Fruit fly (Drosophila melanogaster) whole organism, prepupa: ENCODE results near the gene bmm.

Experiments
- Blimp-1 ChIP-seq: fragments of 200-800 bp; sonication (Bioruptor generic); optimal IDR thresholded peaks from 3 replicates; lab custom pipeline; 2017; ENCODE audit warnings: missing biosample characterization, missing genetic modification characterization, mild to moderate bottlenecking, moderate library complexity, missing genetic modification reagents
- CG10631 ChIP-seq: fragments of 200-800 bp; sonication (Bioruptor generic); optimal IDR thresholded peaks from 2 replicates; lab custom pipeline; 2016; ENCODE audit warnings: missing biosample characterization, missing genetic modification characterization
- CG10669 ChIP-seq: fragments of 200-800 bp; sonication (Bioruptor generic); optimal IDR thresholded peaks from 3 replicates; lab custom pipeline; 2018; ENCODE audit warnings: missing biosample characterization, mild to moderate bottlenecking, missing genetic modification characterization, moderate library complexity
- CG11294 ChIP-seq: fragments of 200-800 bp; sonication (Bioruptor generic); IDR thresholded peaks from 2 replicates; pipeline ENCODE4 v1.3.6; 2022; ENCODE audit warnings: missing biosample characterization, missing genetic modification characterization
- CG11762 ChIP-seq: fragments of 200-800 bp; sonication (Bioruptor generic); optimal IDR thresholded peaks from 3 replicates; lab custom pipeline; 2016; ENCODE audit warnings: missing biosample characterization, missing genetic modification characterization; ENCODE audit not compliant: insufficient read depth
- CG11902 ChIP-seq: fragments of 200-800 bp; sonication (Bioruptor generic); optimal IDR thresholded peaks from 3 replicates; lab custom pipeline; 2016; ENCODE audit warnings: missing biosample characterization, missing genetic modification characterization
- CG15336 ChIP-seq: fragments of 200-800 bp; sonication (Bioruptor generic); IDR thresholded peaks from 2 replicates; pipeline ENCODE4 v1.3.6; 2022; ENCODE audit warnings: missing biosample characterization, missing genetic modification characterization
- CG1621 ChIP-seq: fragments of 200-800 bp; sonication (Bioruptor generic); optimal IDR thresholded peaks from 3 replicates; lab custom pipeline; 2018; ENCODE audit warnings: missing biosample characterization, mild to moderate bottlenecking, missing genetic modification characterization
- CG31627 ChIP-seq: fragments of 200-800 bp; sonication (Bioruptor generic); optimal IDR thresholded peaks from 3 replicates; lab custom pipeline; 2016; ENCODE audit warnings: missing biosample characterization, missing genetic modification characterization
- CG32006 ChIP-seq: fragments of 200-800 bp; sonication (Bioruptor generic); optimal IDR thresholded peaks from 3 replicates; lab custom pipeline; 2017; ENCODE audit warnings: missing biosample characterization, mild to moderate bottlenecking, missing genetic modification characterization
- CG34406 ChIP-seq: fragments of 200-800 bp; sonication (Bioruptor generic); optimal IDR thresholded peaks from 3 replicates; lab custom pipeline; 2016; ENCODE audit warnings: missing biosample characterization, missing genetic modification characterization
- CG3919 ChIP-seq: fragments of 200-800 bp; sonication (Bioruptor generic); optimal IDR thresholded peaks from 3 replicates; lab custom pipeline; 2016; ENCODE audit warnings: missing biosample characterization, missing genetic modification characterization
- CG6163 ChIP-seq: fragments of 200-800 bp; sonication (Bioruptor generic); IDR thresholded peaks from 3 replicates; pipeline ENCODE4 v1.3.6; 2022; ENCODE audit warnings: missing biosample characterization, missing genetic modification characterization
- CG6792 ChIP-seq: fragments of 200-800 bp; sonication (Bioruptor generic); optimal IDR thresholded peaks from 3 replicates; lab custom pipeline; 2016; ENCODE audit warnings: missing biosample characterization, missing genetic modification characterization
- CG6808 ChIP-seq: fragments of 200-800 bp; sonication (Bioruptor generic); optimal IDR thresholded peaks from 3 replicates; lab custom pipeline; 2017; ENCODE audit warnings: missing biosample characterization, missing genetic modification characterization, mild to moderate bottlenecking, moderate library complexity, missing genetic modification reagents
- CG6854 ChIP-seq: fragments of 200-800 bp; sonication (Bioruptor generic); optimal IDR thresholded peaks from 2 replicates; lab custom pipeline; 2017; ENCODE audit warnings: missing biosample characterization, mild to moderate bottlenecking, missing genetic modification characterization
- CG8119 ChIP-seq: fragments of 200-800 bp; sonication (Bioruptor generic); IDR thresholded peaks from 3 replicates; pipeline ENCODE4 v1.3.6; 2022; ENCODE audit warnings: missing biosample characterization, missing genetic modification characterization
- CG8319 ChIP-seq: fragments of 200-800 bp; sonication (Bioruptor generic); optimal IDR thresholded peaks from 3 replicates; lab custom pipeline; 2016; ENCODE audit warnings: missing biosample characterization, missing genetic modification characterization
- CG8632 ChIP-seq: fragments of 200-800 bp; sonication (Bioruptor generic); optimal IDR thresholded peaks from 3 replicates; lab custom pipeline; 2016; ENCODE audit warnings: missing biosample characterization, missing genetic modification characterization
- CG9139 ChIP-seq: fragments of 200-800 bp; sonication (Bioruptor generic); optimal IDR thresholded peaks from 3 replicates; lab custom pipeline; 2017; ENCODE audit warnings: missing biosample characterization, mild to moderate bottlenecking, missing genetic modification characterization
- Eip75B ChIP-seq: fragments of 200-800 bp; sonication (Bioruptor generic); optimal IDR thresholded peaks from 3 replicates; lab custom pipeline; 2016; ENCODE audit warnings: missing biosample characterization, missing genetic modification characterization
- Eip78C ChIP-seq: fragments of 200-800 bp; sonication (Bioruptor generic); peaks from one replicate; lab custom pipeline; 2016; ENCODE audit warnings: missing biosample characterization, missing genetic modification characterization
- Ets21C ChIP-seq: fragments of 200-800 bp; sonication (Bioruptor generic); optimal IDR thresholded peaks from 3 replicates; lab custom pipeline; 2016; ENCODE audit warnings: missing biosample characterization, missing genetic modification characterization
- Gug ChIP-seq: fragments of 200-800 bp; sonication (Bioruptor generic); IDR thresholded peaks from 2 replicates; pipeline ENCODE4 v1.3.6; 2022; ENCODE audit warnings: missing biosample characterization, missing genetic modification characterization
- Hr38 ChIP-seq: sonication (Bioruptor generic); optimal IDR thresholded peaks from 2 replicates; lab custom pipeline; 2016; ENCODE audit warnings: missing biosample characterization, missing genetic modification characterization
- Hr4 ChIP-seq: fragments of 200-800 bp; sonication (Bioruptor generic); optimal IDR thresholded peaks from 3 replicates; lab custom pipeline; 2016; ENCODE audit warnings: missing biosample characterization, missing genetic modification characterization
- Lpt ChIP-seq: fragments of 200-800 bp; sonication (Bioruptor generic); optimal IDR thresholded peaks from 3 replicates; lab custom pipeline; 2016; ENCODE audit warnings: missing biosample characterization, missing genetic modification characterization
- Met ChIP-seq: fragments of 200-800 bp; sonication (Bioruptor generic); optimal IDR thresholded peaks from 3 replicates; lab custom pipeline; 2016; ENCODE audit warnings: missing biosample characterization, missing genetic modification characterization
- Smox ChIP-seq: fragments of 200-800 bp; sonication (Bioruptor generic); optimal IDR thresholded peaks from 3 replicates; lab custom pipeline; 2016; ENCODE audit warnings: missing biosample characterization, missing genetic modification characterization
- Sox102F ChIP-seq: fragments of 200-800 bp; sonication (Bioruptor generic); optimal IDR thresholded peaks from 2 replicates; lab custom pipeline; 2016; ENCODE audit warnings: missing biosample characterization, mild to moderate bottlenecking, missing genetic modification characterization
- Sox14 ChIP-seq: fragments of 200-800 bp; sonication (Bioruptor generic); optimal IDR thresholded peaks from 3 replicates; lab custom pipeline; 2016; ENCODE audit warnings: missing biosample characterization, missing genetic modification characterization
- Sox15 ChIP-seq: fragments of 200-800 bp; sonication (Bioruptor generic); optimal IDR thresholded peaks from 3 replicates; lab custom pipeline; 2016; ENCODE audit warnings: missing biosample characterization, missing genetic modification characterization
- dac ChIP-seq: fragments of 200-800 bp; sonication (Bioruptor generic); optimal IDR thresholded peaks from 2 replicates; lab custom pipeline; 2017; ENCODE audit warnings: missing biosample characterization, mild to moderate bottlenecking, missing genetic modification characterization
- dsx ChIP-seq: fragments of 200-800 bp; optimal IDR thresholded peaks from 3 replicates; lab custom pipeline; 2019; ENCODE audit warnings: missing biosample characterization, mild to moderate bottlenecking, missing genetic modification characterization, moderate library complexity; ENCODE audit not compliant: poor library complexity, severe bottlenecking
- eg ChIP-seq: fragments of 200-800 bp; sonication (Bioruptor generic); IDR thresholded peaks from 3 replicates; pipeline ENCODE4 v1.3.6; 2022; ENCODE audit warnings: missing biosample characterization, missing genetic modification characterization
- esn ChIP-seq: fragments of 200-800 bp; sonication (Bioruptor generic); optimal IDR thresholded peaks from 2 replicates; lab custom pipeline; 2016; ENCODE audit warnings: missing biosample characterization, mild to moderate bottlenecking, missing genetic modification characterization, moderate library complexity
- fd85E ChIP-seq: fragments of 200-800 bp; sonication (Bioruptor generic); optimal IDR thresholded peaks from 3 replicates; lab custom pipeline; 2016; ENCODE audit warnings: missing biosample characterization, missing genetic modification characterization
- lz ChIP-seq: fragments of 200-800 bp; sonication (Bioruptor generic); optimal IDR thresholded peaks from 3 replicates; lab custom pipeline; 2016; ENCODE audit warnings: missing biosample characterization, missing genetic modification characterization
- net ChIP-seq: fragments of 200-800 bp; sonication (Bioruptor generic); optimal IDR thresholded peaks from 3 replicates; lab custom pipeline; 2016; ENCODE audit warnings: missing biosample characterization, missing genetic modification characterization
- pdm3 ChIP-seq: fragments of 200-800 bp; sonication (Bioruptor generic); optimal IDR thresholded peaks from 3 replicates; lab custom pipeline; 2016; ENCODE audit warnings: missing biosample characterization, missing genetic modification characterization
- spab ChIP-seq: fragments of 200-800 bp; sonication (Bioruptor generic); optimal IDR thresholded peaks from 2 replicates; lab custom pipeline; 2017; ENCODE audit warnings: missing biosample characterization, mild to moderate bottlenecking, missing genetic modification characterization, missing genetic modification reagents
- ss ChIP-seq, 2 experiments: fragments of 200-800 bp; sonication (Bioruptor generic); optimal IDR thresholded peaks; 2 replicates in 1 of 2; 3 replicates in 1 of 2; lab custom pipeline; 2017 to 2018; ENCODE audit warnings: mild to moderate bottlenecking in 2 of 2, missing biosample characterization in 2 of 2, missing genetic modification characterization in 2 of 2, moderate library complexity in 1 of 2
- vri ChIP-seq: fragments of 200-800 bp; sonication (Bioruptor generic); optimal IDR thresholded peaks from 3 replicates; lab custom pipeline; 2016; ENCODE audit warnings: missing biosample characterization, mild to moderate bottlenecking, missing genetic modification characterization

Gene bmm

dm6 chr3L:14755046-14755643 lies 31.1 kb downstream of the bmm start (continued):
- no peak for TF ChIP-seq CG10631 (GFP tag; lab: Kevin White, UChicago)
- TF ChIP-seq CG6808 (GFP tag; lab: Kevin White, UChicago) = peak; percentile 63
- no peak for TF ChIP-seq pdm3
- TF ChIP-seq CG6163 (GFP tag; lab: Robert Waterston, UW) = peak; percentile 71
- TF ChIP-seq dsx = peak; percentile 54
- no peak for TF ChIP-seq lz (GFP tag; lab: Kevin White, UChicago)
- TF ChIP-seq fd85E (GFP tag; lab: Kevin White, UChicago) = peak; percentile 74
- no peak for TF ChIP-seq CG32006
- TF ChIP-seq CG8319 (GFP tag; lab: Kevin White, UChicago) = no peak
- TF ChIP-seq Ets21C (GFP tag; lab: Kevin White, UChicago) = no peak
- peak; percentile 24 for TF ChIP-seq Sox14 (GFP tag; lab: Kevin White, UChicago)
- TF ChIP-seq CG6854 (GFP tag; lab: Kevin White, UChicago) = peak; percentile 8
- TF ChIP-seq CG9139 (GFP tag; lab: Kevin White, UChicago) = peak; percentile 69
- TF ChIP-seq Sox15 (GFP tag; lab: Kevin White, UChicago) = no peak
- no peak for TF ChIP-seq CG11294 (GFP tag; lab: Robert Waterston, UW)
- TF ChIP-seq CG3919 (GFP tag; lab: Kevin White, UChicago) = peak; percentile 23
- TF ChIP-seq esn = peak; percentile 21
- TF ChIP-seq Lpt = peak; percentile 38
- peak; percentile 5 for TF ChIP-seq CG6792 (GFP tag; lab: Kevin White, UChicago)
- TF ChIP-seq Gug = no peak
- TF ChIP-seq Hr4 (GFP tag; lab: Kevin White, UChicago) = no peak
- TF ChIP-seq CG34406 = no peak
- TF ChIP-seq eg (GFP tag; lab: Robert Waterston, UW) = peak; percentile 73; the same call in 2 of the 3 replicates
- TF ChIP-seq, all 60 proteins: peak for 24

dm6 chr3L:14752816-14753215 lies 33.4 kb downstream of the bmm start:
- TF ChIP-seq net (GFP tag; lab: Kevin White, UChicago) (no peak), CG6808 (GFP tag; lab: Kevin White, UChicago) (no peak), CG11902 (GFP tag; lab: Kevin White, UChicago) (no peak), Sox102F (GFP tag; lab: Kevin White, UChicago) (no peak), CG15336 (no peak)

- TF ChIP-seq CG8119 (GFP tag; lab: Robert Waterston, UW) (0 out of 3 replicates have a peak, but pooled peaks have one; percentile 13), CG31627 (no peak)
Observed at dm6 chr3L:14751056-14751671, 35.0 kb downstream of the bmm start.

dm6 chr3L:14743106-14743692 lies 43.0 kb downstream of the bmm start:
- no peak for TF ChIP-seq CG11762
- TF ChIP-seq Hr38 = no peak
- TF ChIP-seq Blimp-1 (GFP tag; lab: Kevin White, UChicago) = peak; percentile 98
- no peak for TF ChIP-seq Hr4 (GFP tag; lab: Kevin White, UChicago)
- TF ChIP-seq fd85E (GFP tag; lab: Kevin White, UChicago) = no peak
- TF ChIP-seq Eip75B (GFP tag; lab: Kevin White, UChicago) = no peak
- no peak for TF ChIP-seq CG15336
- TF ChIP-seq Eip78C (GFP tag; lab: Kevin White, UChicago) = peak; percentile 73
- TF ChIP-seq net (GFP tag; lab: Kevin White, UChicago) = no peak
- TF ChIP-seq CG10669 = no peak
- TF ChIP-seq CG1621 = no peak
- TF ChIP-seq pdm3 = no peak
- no peak for TF ChIP-seq CG8632
- TF ChIP-seq ss (GFP tag; optimal IDR thresholded peaks at IDR 0.05; lab: Kevin White, UChicago) = no peak
- TF ChIP-seq CG6808 (GFP tag; lab: Kevin White, UChicago) = no peak
- no peak for TF ChIP-seq CG10631 (GFP tag; lab: Kevin White, UChicago)
- no peak for TF ChIP-seq Smox (GFP tag; lab: Kevin White, UChicago)
- no peak for TF ChIP-seq dac
- TF ChIP-seq CG6163 (GFP tag; lab: Robert Waterston, UW) = peak; percentile 59; the same call in 2 of the 3 replicates
- TF ChIP-seq CG8319 (GFP tag; lab: Kevin White, UChicago) = no peak
- no peak for TF ChIP-seq dsx
- no peak for TF ChIP-seq spab (GFP tag; lab: Kevin White, UChicago)
- peak; percentile 4 for TF ChIP-seq Met (GFP tag; lab: Kevin White, UChicago)
- TF ChIP-seq vri (GFP tag; lab: Kevin White, UChicago) = peak; percentile 14
- no peak for TF ChIP-seq lz (GFP tag; lab: Kevin White, UChicago)
